Worm (Caenorhabditis elegans): ENCODE measurements around the gene F59B1.10.

Gene F59B1.10

DNA sequence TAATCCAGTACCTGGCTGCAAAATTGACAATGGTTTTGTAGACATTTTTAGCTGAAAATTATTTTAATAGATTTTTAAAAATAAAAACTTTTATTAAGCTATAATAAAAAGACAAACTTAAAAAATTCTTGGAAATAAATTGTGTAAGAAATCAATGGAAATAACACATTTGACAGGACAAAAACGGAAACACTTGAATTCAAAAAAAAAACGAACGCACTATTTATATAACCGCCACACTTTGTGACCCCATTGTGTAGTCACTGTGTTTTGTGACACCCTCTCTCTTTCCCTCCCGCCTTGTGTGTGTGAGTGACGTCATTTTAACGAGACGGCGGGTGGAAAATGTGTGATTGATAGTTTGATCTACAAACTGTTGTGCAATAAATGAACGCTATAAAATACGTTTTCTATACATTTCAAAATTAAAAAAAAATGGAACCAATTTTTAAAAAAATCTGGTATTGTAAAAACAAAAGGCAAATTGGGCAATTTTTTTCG, 3.5 kb downstream of the F59B1.10 start, which contains the start of gene F59B1.8:
Gene F59B1.8 (minus strand): TSS at position 51 of the 501 bp plus-strand sequence.
- TF ChIP-seq blmp-1 (tag; optimal IDR thresholded peaks at IDR 0.05; ENCODE audit: insufficient read depth) (no peak), lin-39 (tag; optimal IDR thresholded peaks at IDR 0.05) (no peak), F13H6.1 (tag; optimal IDR thresholded peaks at IDR 0.05) (peak; percentile 78), ZK546.5 (tag; optimal IDR thresholded peaks at IDR 0.05) (no peak), peb-1 (tag; optimal IDR thresholded peaks at IDR 0.05) (no peak), nhr-6 (tag; optimal IDR thresholded peaks at IDR 0.05) (no peak), nhr-25 (tag; optimal IDR thresholded peaks at IDR 0.05) (peak; percentile 72), unc-62 (GFP tag; optimal IDR thresholded peaks at IDR 0.05) (no peak), gmeb-1 (tag; optimal IDR thresholded peaks at IDR 0.05) (peak; percentile 66), nhr-129 (tag; optimal IDR thresholded peaks at IDR 0.05) (peak; percentile 68), alr-1 (tag; optimal IDR thresholded peaks at IDR 0.05) (no peak), dmd-4 (tag; optimal IDR thresholded peaks at IDR 0.05) (no peak), crh-2 (tag; optimal IDR thresholded peaks at IDR 0.05) (peak; percentile 25), ama-1 (optimal IDR thresholded peaks at IDR 0.05) (no peak), nhr-10 (tag; optimal IDR thresholded peaks at IDR 0.05) (no peak), lin-13 (GFP tag; optimal IDR thresholded peaks at IDR 0.05) (no peak), lin-11 (tag; optimal IDR thresholded peaks at IDR 0.05) (no peak), R02D3.7 (tag; optimal IDR thresholded peaks at IDR 0.05) (no peak), lsy-2 (tag; optimal IDR thresholded peaks at IDR 0.05) (peak in 1 of 2 experiments; percentile 49), nhr-77 (tag; optimal IDR thresholded peaks at IDR 0.05) (no peak), sem-4 (tag; optimal IDR thresholded peaks at IDR 0.05) (peak; percentile 55), unc-39 (tag; optimal IDR thresholded peaks at IDR 0.05) (no peak), mab-5 (tag; optimal IDR thresholded peaks at IDR 0.05) (no peak), sma-9 (GFP tag; optimal IDR thresholded peaks at IDR 0.05) (peak; percentile 97), sma-9 (tag; optimal IDR thresholded peaks at IDR 0.05) (no peak), skn-1 (tag; optimal IDR thresholded peaks at IDR 0.05) (no peak), egl-27 (tag; optimal IDR thresholded peaks at IDR 0.05) (no peak), nhr-23 (tag; optimal IDR thresholded peaks at IDR 0.05) (no peak), snpc-4 (tag; optimal IDR thresholded peaks at IDR 0.05) (no peak), fos-1 (tag; optimal IDR thresholded peaks at IDR 0.05) (peak; percentile 91), mbf-1 (tag; optimal IDR thresholded peaks at IDR 0.05) (no peak), ceh-82 (tag; optimal IDR thresholded peaks at IDR 0.05) (no peak), mdl-1 (tag; optimal IDR thresholded peaks at IDR 0.05) (peak in 1 of 2 experiments; percentile 9), ztf-4 (tag; optimal IDR thresholded peaks at IDR 0.05) (no peak), ztf-11 (tag; optimal IDR thresholded peaks at IDR 0.05) (no peak), nhr-11 (tag; optimal IDR thresholded peaks at IDR 0.05) (no peak), nhr-237 (tag; optimal IDR thresholded peaks at IDR 0.05) (no peak), Y55F3AM.14 (GFP tag; optimal IDR thresholded peaks at IDR 0.05) (no peak), sma-3 (GFP tag; optimal IDR thresholded peaks at IDR 0.05) (peak; percentile 58), nhr-12 (tag; optimal IDR thresholded peaks at IDR 0.05) (no peak), unc-55 (GFP tag; optimal IDR thresholded peaks at IDR 0.05) (no peak), C34F6.9 (tag; optimal IDR thresholded peaks at IDR 0.05) (peak; percentile 34), ceh-16 (tag; optimal IDR thresholded peaks at IDR 0.05) (no peak), elt-3 (tag; optimal IDR thresholded peaks at IDR 0.05) (no peak), nhr-21 (tag; optimal IDR thresholded peaks at IDR 0.05) (peak; percentile 3), aly-2 (tag; optimal IDR thresholded peaks at IDR 0.05) (no peak), elt-1 (tag; optimal IDR thresholded peaks at IDR 0.05) (no peak), zag-1 (tag; optimal IDR thresholded peaks at IDR 0.05) (no peak), ztf-1 (GFP tag; conservative IDR thresholded peaks at IDR 0.05) (no peak)
